Fruit fly (Drosophila melanogaster): ENCODE results near the gene Nup154.

The Nup154 gene

DNA sequence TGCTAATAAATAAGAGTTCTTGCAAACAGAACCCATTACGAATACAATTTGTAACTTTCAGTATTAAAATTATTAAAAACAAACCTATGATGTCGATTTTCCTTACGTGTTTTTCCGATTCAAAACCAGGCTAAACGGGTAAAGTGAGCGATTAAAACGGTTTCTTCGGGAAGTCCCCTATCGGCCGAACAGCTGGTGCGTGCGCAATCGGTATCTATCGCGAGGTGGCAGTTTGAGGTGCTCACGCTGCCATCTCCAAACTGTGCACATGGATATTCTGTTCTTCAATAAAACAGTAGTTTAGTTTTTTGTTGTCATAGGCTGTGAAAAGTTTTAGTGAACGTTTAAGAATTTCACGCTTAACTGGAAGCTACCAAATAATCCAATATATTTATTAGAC, 15.5 kb upstream of the Nup154 start, which contains the start of gene TTLL4A (continued):
- TF ChIP-seq CG2678 (tag; optimal IDR thresholded peaks at IDR 0.05) (no peak), tgo (GFP tag; IDR thresholded peaks at IDR 0.05) (no peak), HLH54F (GFP tag; optimal IDR thresholded peaks at IDR 0.05) (peak; percentile 22), CG13624 (GFP tag; optimal IDR thresholded peaks at IDR 0.05) (peak; percentile 58), run (tag; optimal IDR thresholded peaks at IDR 0.05) (no peak), Usf (GFP tag; optimal IDR thresholded peaks at IDR 0.05) (no peak), CHES-1-like (GFP tag; optimal IDR thresholded peaks at IDR 0.05) (peak; percentile 12), CG12942 (GFP tag; optimal IDR thresholded peaks at IDR 0.05) (no peak), Pdp1 (GFP tag; optimal IDR thresholded peaks at IDR 0.05) (peak in 1 of 2 experiments; percentile 9), nau (GFP tag; optimal IDR thresholded peaks at IDR 0.05) (no peak), CG17568 (GFP tag; optimal IDR thresholded peaks at IDR 0.05) (no peak), pros (GFP tag; optimal IDR thresholded peaks at IDR 0.05) (no peak), row (GFP tag; IDR thresholded peaks at IDR 0.05) (peak; percentile 86; the same call in 2 of the 3 replicates), CG17359 (tag; optimal IDR thresholded peaks at IDR 0.05) (no peak), CG33213 (GFP tag; optimal IDR thresholded peaks at IDR 0.05) (peak; percentile 42), CG15269 (tag; optimal IDR thresholded peaks at IDR 0.05) (no peak), CG9876 (GFP tag; optimal IDR thresholded peaks at IDR 0.05) (no peak), CG8924 (tag; optimal IDR thresholded peaks at IDR 0.05) (no peak), br (optimal IDR thresholded peaks at IDR 0.05) (no peak), Hr78 (GFP tag; optimal IDR thresholded peaks at IDR 0.05) (no peak), dmrt11E (tag; optimal IDR thresholded peaks at IDR 0.05) (no peak), Ptx1 (GFP tag; IDR thresholded peaks at IDR 0.05) (no peak), Oaz (GFP tag; IDR thresholded peaks at IDR 0.05) (no peak), trem (tag; optimal IDR thresholded peaks at IDR 0.05) (peak; percentile 77), CG2889 (GFP tag; IDR thresholded peaks at IDR 0.05) (no peak), wdn (GFP tag; IDR thresholded peaks at IDR 0.05) (no peak), wek (GFP tag; optimal IDR thresholded peaks at IDR 0.05) (no peak), CG11085 (GFP tag; IDR thresholded peaks at IDR 0.05) (no peak), CG16815 (GFP tag; optimal IDR thresholded peaks at IDR 0.05) (no peak), CG3726 (GFP tag; IDR thresholded peaks at IDR 0.05) (no peak), CG4730 (GFP tag; IDR thresholded peaks at IDR 0.05) (no peak), CG7745 (tag; optimal IDR thresholded peaks at IDR 0.05) (no peak), chm (GFP tag; IDR thresholded peaks at IDR 0.05) (no peak), MTF-1 (GFP tag; optimal IDR thresholded peaks at IDR 0.05; ENCODE audit: borderline replicate concordance) (no peak), nom (GFP tag; optimal IDR thresholded peaks at IDR 0.05) (no peak), CG16813 (GFP tag; IDR thresholded peaks at IDR 0.05; ENCODE audit: partially characterized antibody) (peak; percentile 98), CrebB (tag; optimal IDR thresholded peaks at IDR 0.05) (peak; percentile 21), CG15514 (GFP tag; optimal IDR thresholded peaks at IDR 0.05) (peak; percentile 93), CG14860 (GFP tag; IDR thresholded peaks at IDR 0.05; ENCODE audit: partially characterized antibody) (peak; percentile 96), phol (tag; optimal IDR thresholded peaks at IDR 0.05) (no peak), H2.0 (GFP tag; IDR thresholded peaks at IDR 0.05) (no peak), MBD-R2 (GFP tag; IDR thresholded peaks at IDR 0.05) (peak; percentile 86), Side (GFP tag; optimal IDR thresholded peaks at IDR 0.05) (peak; percentile 23), sc (optimal IDR thresholded peaks at IDR 0.05) (no peak), sc (GFP tag; optimal IDR thresholded peaks at IDR 0.05) (no peak), mld (GFP tag; IDR thresholded peaks at IDR 0.05; ENCODE audit: partially characterized antibody) (peak; percentile 99), CkIIα-i1 (GFP tag; IDR thresholded peaks at IDR 0.05) (no peak), nmo (GFP tag; optimal IDR thresholded peaks at IDR 0.05) (no peak), Dbx (GFP tag; IDR thresholded peaks at IDR 0.05) (0 out of 3 replicates have a peak, but pooled peaks have one; percentile 44), Poxn (GFP tag; IDR thresholded peaks at IDR 0.05) (no peak), Rfx (GFP tag; IDR thresholded peaks at IDR 0.05) (no peak; the same call in 1 of the 2 replicates)
